Fruit fly (Drosophila melanogaster): Measurements from ENCODE around the gene Tpl94D.

DNA sequence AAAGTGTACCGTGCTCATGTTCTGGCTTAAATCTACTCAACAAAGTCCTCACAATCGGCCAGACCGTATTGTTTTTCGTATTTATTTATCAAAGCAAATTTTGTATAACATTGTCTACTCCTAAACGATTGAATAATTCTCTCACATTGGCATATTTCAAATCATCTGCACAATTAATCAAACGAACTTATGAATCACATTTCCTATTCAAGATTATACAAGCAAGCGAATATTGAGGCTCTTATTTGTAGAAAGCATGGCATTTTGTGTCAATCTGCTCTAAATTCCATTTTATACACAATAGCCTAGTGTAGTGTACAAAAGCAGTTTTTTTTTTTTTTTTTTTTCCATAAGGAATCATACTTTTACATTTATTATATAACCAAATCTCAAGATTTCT lies at the start of gene Tpl94D:
- TF ChIP-seq CG5204 (GFP tag; optimal IDR thresholded peaks at IDR 0.05) (no peak), kay (GFP tag; ENCODE audit: borderline replicate concordance) (no peak), Clk (GFP tag; optimal IDR thresholded peaks at IDR 0.05) (no peak), Mnt (GFP tag; optimal IDR thresholded peaks at IDR 0.05) (no peak), CG14711 (tag; optimal IDR thresholded peaks at IDR 0.05) (no peak), bab1 (GFP tag; optimal IDR thresholded peaks at IDR 0.05) (no peak), toe (GFP tag; optimal IDR thresholded peaks at IDR 0.05) (no peak), CG7045 (GFP tag; optimal IDR thresholded peaks at IDR 0.05) (no peak), CG1620 (GFP tag; optimal IDR thresholded peaks at IDR 0.05) (no peak), cnc (optimal IDR thresholded peaks at IDR 0.05) (no peak), CG11617 (GFP tag; optimal IDR thresholded peaks at IDR 0.05) (no peak), CG12768 (GFP tag; optimal IDR thresholded peaks at IDR 0.05) (no peak), tj (GFP tag; optimal IDR thresholded peaks at IDR 0.05) (no peak), Crg-1 (GFP tag; optimal IDR thresholded peaks at IDR 0.05) (no peak)

Measured in whole organism, adult.